Fruit fly (Drosophila melanogaster) whole organism, prepupa: ENCODE measurements around the gene sad.

ENCODE experiments used
- CG8119 ChIP-seq: fragments of 200-800 bp; sonication (Bioruptor generic); IDR thresholded peaks from 3 replicates; pipeline ENCODE4 v1.3.6; 2022; ENCODE audit warnings: missing biosample characterization, missing genetic modification characterization
- Lpt ChIP-seq: fragments of 200-800 bp; sonication (Bioruptor generic); optimal IDR thresholded peaks from 3 replicates; lab custom pipeline; 2016; ENCODE audit warnings: missing biosample characterization, missing genetic modification characterization
- Met ChIP-seq: fragments of 200-800 bp; sonication (Bioruptor generic); optimal IDR thresholded peaks from 3 replicates; lab custom pipeline; 2016; ENCODE audit warnings: missing biosample characterization, missing genetic modification characterization
- Sox102F ChIP-seq: fragments of 200-800 bp; sonication (Bioruptor generic); optimal IDR thresholded peaks from 2 replicates; lab custom pipeline; 2016; ENCODE audit warnings: missing biosample characterization, mild to moderate bottlenecking, missing genetic modification characterization
- cyc ChIP-seq: fragments of 200-800 bp; sonication (Bioruptor generic); optimal IDR thresholded peaks from 3 replicates; lab custom pipeline; 2016; ENCODE audit warnings: missing biosample characterization, missing genetic modification characterization
- eg ChIP-seq: fragments of 200-800 bp; sonication (Bioruptor generic); IDR thresholded peaks from 3 replicates; pipeline ENCODE4 v1.3.6; 2022; ENCODE audit warnings: missing biosample characterization, missing genetic modification characterization
- fd85E ChIP-seq: fragments of 200-800 bp; sonication (Bioruptor generic); optimal IDR thresholded peaks from 3 replicates; lab custom pipeline; 2016; ENCODE audit warnings: missing biosample characterization, missing genetic modification characterization
- fkh ChIP-seq: fragments of 200-800 bp; sonication (Bioruptor generic); optimal IDR thresholded peaks from 3 replicates; lab custom pipeline; 2017; ENCODE audit warnings: missing biosample characterization, mild to moderate bottlenecking, missing genetic modification characterization, moderate library complexity
- pdm3 ChIP-seq: fragments of 200-800 bp; sonication (Bioruptor generic); optimal IDR thresholded peaks from 3 replicates; lab custom pipeline; 2016; ENCODE audit warnings: missing biosample characterization, missing genetic modification characterization
- svp ChIP-seq: fragments of 200-800 bp; sonication (Bioruptor generic); peaks from one replicate; lab custom pipeline; 2016; ENCODE audit warnings: missing biosample characterization, missing genetic modification characterization

dm6 chr3R:11888038-11888567, 11.1 kb downstream of the sad start:
- TF ChIP-seq pdm3 = no peak
- TF ChIP-seq CG8119 (GFP tag; lab: Robert Waterston, UW) = peak; percentile 51; the same call in 1 of the 3 replicates
- peak; percentile 63 for TF ChIP-seq eg (GFP tag; lab: Robert Waterston, UW)
- no peak for TF ChIP-seq fd85E
- TF ChIP-seq Met (GFP tag; lab: Kevin White, UChicago) = peak; percentile 73
- TF ChIP-seq cyc (GFP tag; lab: Kevin White, UChicago) = peak; percentile 67
- peak; percentile 68 for TF ChIP-seq svp (GFP tag; lab: Kevin White, UChicago)
- no peak for TF ChIP-seq Lpt
- TF ChIP-seq Sox102F (GFP tag; lab: Kevin White, UChicago) = peak; percentile 54
- TF ChIP-seq fkh = no peak
